Worm (Caenorhabditis elegans) whole organism, late embryonic: ENCODE measurements around the gene fat-3.
"Not testable (repeated sequence)": the region's sequence is repeated elsewhere in the genome, so short reads cannot be mapped to it uniquely, and the experiment has no call there.

Experiments
- C08G9.2 ChIP-seq: sonication (generic microtip); optimal IDR thresholded peaks from 2 replicates; lab custom pipeline; 2016; ENCODE audit warnings: mild to moderate bottlenecking, missing genetic modification characterization, moderate library complexity, missing compliant biosample characterization
- K02D7.2 ChIP-seq: sonication (generic microtip); optimal IDR thresholded peaks from 2 replicates; lab custom pipeline; 2017; ENCODE audit warnings: mild to moderate bottlenecking, missing genetic modification characterization, missing compliant biosample characterization
- K09A11.1 ChIP-seq: sonication (generic microtip); optimal IDR thresholded peaks from 2 replicates; lab custom pipeline; 2017; ENCODE audit warnings: antibody characterized with exemption, mild to moderate bottlenecking, missing genetic modification characterization, missing compliant biosample characterization; ENCODE audit not compliant: insufficient read depth
- ahr-1 ChIP-seq: sonication (generic microtip); optimal IDR thresholded peaks from 2 replicates; lab custom pipeline; 2016; ENCODE audit warnings: missing genetic modification characterization, missing compliant biosample characterization
- ama-1 ChIP-seq: fragments of 150-350 bp; optimal IDR thresholded peaks from 2 replicates; lab custom pipeline; 2014
- ceh-14 ChIP-seq: sonication (generic microtip); optimal IDR thresholded peaks from 2 replicates; lab custom pipeline; 2016; ENCODE audit warnings: missing genotype, missing genetic modification characterization, missing compliant biosample characterization
- ceh-22 ChIP-seq: sonication (generic microtip); optimal IDR thresholded peaks from 2 replicates; lab custom pipeline; 2017; ENCODE audit warnings: missing biosample characterization, missing genetic modification characterization
- ceh-24 ChIP-seq: sonication (generic microtip); optimal IDR thresholded peaks from 2 replicates; lab custom pipeline; 2016; ENCODE audit warnings: mild to moderate bottlenecking, missing genetic modification characterization, missing compliant biosample characterization
- ceh-34 ChIP-seq: sonication (generic microtip); optimal IDR thresholded peaks from 2 replicates; lab custom pipeline; 2016; ENCODE audit warnings: mild to moderate bottlenecking, missing genetic modification characterization, missing compliant biosample characterization
- ceh-48 ChIP-seq: sonication (generic microtip); optimal IDR thresholded peaks from 2 replicates; lab custom pipeline; 2016; ENCODE audit warnings: missing genetic modification characterization, inconsistent platforms, missing compliant biosample characterization
- ceh-6 ChIP-seq: fragments of 200-800 bp; sonication (Bioruptor generic); optimal IDR thresholded peaks from 2 replicates; lab custom pipeline; 2018; ENCODE audit warnings: mild to moderate bottlenecking, missing genetic modification characterization, missing compliant biosample characterization
- ceh-9 ChIP-seq: sonication (generic microtip); optimal IDR thresholded peaks from 2 replicates; lab custom pipeline; 2016; ENCODE audit warnings: mild to moderate bottlenecking, missing genetic modification characterization, inconsistent platforms, missing compliant biosample characterization
- che-1 ChIP-seq: sonication (generic microtip); optimal IDR thresholded peaks from 2 replicates; lab custom pipeline; 2016; ENCODE audit warnings: mild to moderate bottlenecking, missing genetic modification characterization, missing compliant biosample characterization
- dmd-4 ChIP-seq: sonication (generic microtip); optimal IDR thresholded peaks from 2 replicates; lab custom pipeline; 2016; ENCODE audit warnings: borderline replicate concordance, missing genetic modification characterization, missing compliant biosample characterization
- elt-2 ChIP-seq: sonication (generic microtip); optimal IDR thresholded peaks from 2 replicates; lab custom pipeline; 2016; ENCODE audit warnings: missing genetic modification reagents, missing genetic modification characterization, missing compliant biosample characterization
- ets-4 ChIP-seq: sonication (generic microtip); optimal IDR thresholded peaks from 2 replicates; lab custom pipeline; 2016; ENCODE audit warnings: missing genetic modification characterization, missing compliant biosample characterization
- eyg-1 ChIP-seq: sonication (generic microtip); optimal IDR thresholded peaks from 2 replicates; lab custom pipeline; 2016; ENCODE audit warnings: missing genotype, missing genetic modification characterization, missing compliant biosample characterization
- fax-1 ChIP-seq: sonication (generic microtip); optimal IDR thresholded peaks from 2 replicates; lab custom pipeline; 2016; ENCODE audit warnings: missing genotype, missing genetic modification characterization, missing compliant biosample characterization
- fkh-10 ChIP-seq: fragments of 150-350 bp; optimal IDR thresholded peaks from 2 replicates; lab custom pipeline; 2014; ENCODE audit warnings: missing biosample characterization, missing genetic modification reagents, missing genetic modification characterization
- fkh-6 ChIP-seq: sonication (generic microtip); optimal IDR thresholded peaks from 2 replicates; lab custom pipeline; 2016; ENCODE audit warnings: missing genetic modification characterization, missing compliant biosample characterization
- hlh-6 ChIP-seq: sonication (generic microtip); optimal IDR thresholded peaks from 2 replicates; lab custom pipeline; 2016; ENCODE audit warnings: missing genotype, missing genetic modification characterization, missing compliant biosample characterization
- hlh-8 ChIP-seq: sonication (generic microtip); optimal IDR thresholded peaks from 2 replicates; lab custom pipeline; 2016; ENCODE audit warnings: missing genotype, missing genetic modification characterization, missing compliant biosample characterization
- lin-11 ChIP-seq: fragments of 200-800 bp; sonication (Bioruptor generic); optimal IDR thresholded peaks from 2 replicates; lab custom pipeline; 2018; ENCODE audit warnings: mild to moderate bottlenecking, missing genetic modification characterization, missing compliant biosample characterization
- nfya-1 ChIP-seq: sonication (generic microtip); optimal IDR thresholded peaks from 2 replicates; lab custom pipeline; 2017; ENCODE audit warnings: missing genetic modification characterization, mild to moderate bottlenecking, missing compliant biosample characterization, antibody characterized with exemption, moderate library complexity
- nhr-11 ChIP-seq: fragments of 150-350 bp; optimal IDR thresholded peaks from 2 replicates; lab custom pipeline; 2014; ENCODE audit warnings: missing biosample characterization, missing genetic modification characterization
- odd-2 ChIP-seq: sonication (generic microtip); optimal IDR thresholded peaks from 2 replicates; lab custom pipeline; 2017; ENCODE audit warnings: antibody characterized with exemption, mild to moderate bottlenecking, missing genetic modification characterization, missing compliant biosample characterization
- pag-3 ChIP-seq: sonication (generic microtip); optimal IDR thresholded peaks from 2 replicates; lab custom pipeline; 2016; ENCODE audit warnings: missing compliant biosample characterization, missing genetic modification characterization, borderline replicate concordance
- pat-9 ChIP-seq: fragments of 200-800 bp; sonication (Bioruptor generic); optimal IDR thresholded peaks from 2 replicates; lab custom pipeline; 2018; ENCODE audit warnings: mild to moderate bottlenecking, missing genetic modification characterization, moderate library complexity, missing compliant biosample characterization
- pax-1 ChIP-seq: fragments of 150-350 bp; optimal IDR thresholded peaks from 2 replicates; lab custom pipeline; 2014; ENCODE audit warnings: missing biosample characterization, missing genetic modification characterization
- pha-2 ChIP-seq: sonication (generic microtip); optimal IDR thresholded peaks from 2 replicates; lab custom pipeline; 2017; ENCODE audit warnings: mild to moderate bottlenecking, missing genetic modification characterization, missing compliant biosample characterization
- rnt-1 ChIP-seq: sonication (generic microtip); optimal IDR thresholded peaks from 2 replicates; lab custom pipeline; 2016; ENCODE audit warnings: missing genetic modification characterization, missing compliant biosample characterization
- sdc-2 ChIP-seq: sonication (generic microtip); optimal IDR thresholded peaks from 2 replicates; lab custom pipeline; 2016; ENCODE audit warnings: missing genotype, missing genetic modification characterization, missing compliant biosample characterization
- sox-4 ChIP-seq: sonication (generic microtip); optimal IDR thresholded peaks from 2 replicates; lab custom pipeline; 2017; ENCODE audit warnings: mild to moderate bottlenecking, missing genetic modification characterization, inconsistent platforms, missing compliant biosample characterization
- tbx-2 ChIP-seq: sonication (generic microtip); optimal IDR thresholded peaks from 2 replicates; lab custom pipeline; 2016; ENCODE audit warnings: missing genetic modification characterization, missing compliant biosample characterization
- unc-3 ChIP-seq, 2 experiments: fragments of 200-800 bp in 1 of 2; sonication (Bioruptor generic) in 1 of 2; sonication (generic microtip) in 1 of 2; conservative IDR thresholded peaks in 1 of 2; optimal IDR thresholded peaks in 1 of 2; 2 replicates each; pipeline versions ENCODE4 v1.3.6 to Lab custom; 2016 to 2022; ENCODE audit warnings: missing compliant biosample characterization in 2 of 2, missing genetic modification characterization in 2 of 2, missing genetic modification reagents in 1 of 2
- unc-42 ChIP-seq: sonication (generic microtip); optimal IDR thresholded peaks from 2 replicates; lab custom pipeline; 2016; ENCODE audit warnings: missing genotype, missing genetic modification characterization, missing compliant biosample characterization
- unc-86 ChIP-seq: sonication (generic microtip); optimal IDR thresholded peaks from 2 replicates; lab custom pipeline; 2016; ENCODE audit warnings: missing genetic modification characterization, missing compliant biosample characterization
- ztf-16 ChIP-seq: sonication (generic microtip); optimal IDR thresholded peaks from 2 replicates; lab custom pipeline; 2017; ENCODE audit warnings: missing genetic modification characterization, missing compliant biosample characterization

fat-3 gene

ce11 chrIV:9833337-9833736 lies 30.5 kb downstream of the fat-3 start:
- no peak for TF ChIP-seq che-1
- no peak for TF ChIP-seq sdc-2

ce11 chrIV:9836317-9836716 lies 33.5 kb downstream of the fat-3 start, which contains the start of gene msp-81:
Gene msp-81 (minus strand): TSS chrIV:9836417.
- TF ChIP-seq ceh-14 (tag; lab: Kevin White, UChicago) (no peak), K02D7.2 (tag; lab: Kevin White, UChicago) (no peak), ets-4 (tag; lab: Kevin White, UChicago) (no peak), ceh-6 (GFP tag; lab: Kevin White, UChicago) (no peak), eyg-1 (no peak), elt-2 (tag; lab: Kevin White, UChicago) (no peak), sox-4 (tag; lab: Kevin White, UChicago) (no peak), unc-42 (tag; lab: Kevin White, UChicago) (no peak), C08G9.2 (tag; lab: Kevin White, UChicago) (no peak), ztf-16 (tag; lab: Kevin White, UChicago) (no peak), ceh-22 (tag; lab: Kevin White, UChicago) (no peak), dmd-4 (tag; lab: Kevin White, UChicago) (no peak), ceh-9 (tag; lab: Kevin White, UChicago) (no peak), hlh-8 (no peak), ceh-24 (tag; lab: Kevin White, UChicago) (no peak), nhr-11 (tag; lab: Kevin White, UChicago) (no peak), unc-3 (GFP tag; conservative IDR thresholded peaks at IDR 0.05; lab: Robert Waterston, UW) (no peak), unc-3 (tag; optimal IDR thresholded peaks at IDR 0.05; lab: Kevin White, UChicago) (no peak), pax-1 (no peak)

- not testable (repeated sequence) for TF ChIP-seq hlh-8; che-1; ceh-34 (tag; lab: Kevin White, UChicago)
Measured at ce11 chrIV:9837349-9837748, 34.5 kb downstream of the fat-3 start, which contains the start of gene msp-10. Gene msp-10 (plus strand): TSS chrIV:9837649.

ce11 chrIV:9840984-9841590 lies 38.3 kb downstream of the fat-3 start, which contains the start of the genes kin-24 and msp-56:
Gene kin-24 (minus strand): TSS chrIV:9841084.
Gene msp-56 (plus strand): TSS chrIV:9841540.
- TF ChIP-seq pag-3 (no peak), fax-1 (no peak), ceh-48 (no peak), ceh-24 (tag; lab: Kevin White, UChicago) (no peak), rnt-1 (tag; lab: Kevin White, UChicago) (no peak), pha-2 (tag; lab: Kevin White, UChicago) (no peak), unc-86 (tag; lab: Kevin White, UChicago) (no peak), nfya-1 (no peak), ama-1 (lab: Kevin White, UChicago) (no peak), ahr-1 (tag; lab: Kevin White, UChicago) (no peak), pat-9 (tag; lab: Kevin White, UChicago) (no peak), tbx-2 (tag; lab: Kevin White, UChicago) (no peak), che-1 (no peak), hlh-8 (no peak), elt-2 (tag; lab: Kevin White, UChicago) (no peak)

- TF ChIP-seq ceh-24 (tag; lab: Kevin White, UChicago) (no peak), fkh-6 (no peak), ceh-22 (tag; lab: Kevin White, UChicago) (no peak), lin-11 (tag; lab: Kevin White, UChicago) (no peak), pat-9 (tag; lab: Kevin White, UChicago) (no peak), ceh-14 (tag; lab: Kevin White, UChicago) (no peak), K02D7.2 (tag; lab: Kevin White, UChicago) (no peak), fkh-10 (no peak), K09A11.1 (no peak), hlh-6 (tag; lab: Kevin White, UChicago) (no peak), odd-2 (no peak)
Measured at ce11 chrIV:9842071-9842470, 39.2 kb downstream of the fat-3 start, which contains the start of gene K07F5.17. Gene K07F5.17 (plus strand): TSS chrIV:9842371.
